Fruit fly (Drosophila melanogaster) whole organism, adult: ENCODE measurements around the gene CG9389.
A peak's percentile ranks its signal among the peaks of the same experiment; 100 is the strongest.

Experiments used
- CG11617 ChIP-seq: fragments of 200-800 bp; sonication (Bioruptor generic); optimal IDR thresholded peaks from 2 replicates; lab custom pipeline; 2017; ENCODE audit warnings: mild to moderate bottlenecking, missing biosample characterization, missing genetic modification reagents, missing genetic modification characterization
- CG12768 ChIP-seq: fragments of 200-800 bp; sonication (Bioruptor generic); optimal IDR thresholded peaks from 2 replicates; lab custom pipeline; 2017; ENCODE audit warnings: missing biosample characterization, missing genetic modification characterization, mild to moderate bottlenecking, moderate library complexity, missing genetic modification reagents
- CG33017 ChIP-seq: fragments of 200-800 bp; sonication (Bioruptor generic); optimal IDR thresholded peaks from 2 replicates; lab custom pipeline; 2018; ENCODE audit warnings: missing biosample characterization, mild to moderate bottlenecking, missing genetic modification characterization, moderate library complexity
- CG7045 ChIP-seq: fragments of 200-800 bp; sonication (Bioruptor generic); optimal IDR thresholded peaks from 2 replicates; lab custom pipeline; 2017; ENCODE audit warnings: missing biosample characterization, mild to moderate bottlenecking, missing genetic modification characterization
- CG7101 ChIP-seq: fragments of 200-800 bp; sonication (Bioruptor generic); optimal IDR thresholded peaks from 2 replicates; lab custom pipeline; 2018; ENCODE audit warnings: missing biosample characterization, mild to moderate bottlenecking, missing genetic modification characterization, moderate library complexity
- Mnt ChIP-seq: fragments of 200-800 bp; sonication (Bioruptor generic); optimal IDR thresholded peaks from 2 replicates; lab custom pipeline; 2016; ENCODE audit warnings: missing biosample characterization, mild to moderate bottlenecking, missing genetic modification characterization
- bab1 ChIP-seq: fragments of 200-800 bp; sonication (Bioruptor generic); optimal IDR thresholded peaks from 3 replicates; lab custom pipeline; 2019; ENCODE audit warnings: missing biosample characterization, mild to moderate bottlenecking, missing genetic modification characterization, moderate library complexity
- cic ChIP-seq: fragments of 200-800 bp; sonication (Bioruptor generic); optimal IDR thresholded peaks from 2 replicates; lab custom pipeline; 2017; ENCODE audit warnings: missing biosample characterization, mild to moderate bottlenecking, missing genetic modification characterization, moderate library complexity
- cnc ChIP-seq, 2 experiments: fragments of >200 bp; optimal IDR thresholded peaks; 2 replicates each; lab custom pipeline; 2017
- pad ChIP-seq: fragments of 200-800 bp; sonication (Bioruptor generic); optimal IDR thresholded peaks from 3 replicates; lab custom pipeline; 2017; ENCODE audit warnings: missing biosample characterization, missing genetic modification characterization, mild to moderate bottlenecking, moderate library complexity, missing genetic modification reagents
- tj ChIP-seq: fragments of 200-800 bp; sonication (Bioruptor generic); optimal IDR thresholded peaks from 3 replicates; lab custom pipeline; 2017; ENCODE audit warnings: missing biosample characterization, mild to moderate bottlenecking, missing genetic modification characterization, moderate library complexity
- toe ChIP-seq: fragments of 200-800 bp; sonication (Bioruptor generic); optimal IDR thresholded peaks from 2 replicates; lab custom pipeline; 2016; ENCODE audit warnings: missing biosample characterization, missing genetic modification characterization

DNA sequence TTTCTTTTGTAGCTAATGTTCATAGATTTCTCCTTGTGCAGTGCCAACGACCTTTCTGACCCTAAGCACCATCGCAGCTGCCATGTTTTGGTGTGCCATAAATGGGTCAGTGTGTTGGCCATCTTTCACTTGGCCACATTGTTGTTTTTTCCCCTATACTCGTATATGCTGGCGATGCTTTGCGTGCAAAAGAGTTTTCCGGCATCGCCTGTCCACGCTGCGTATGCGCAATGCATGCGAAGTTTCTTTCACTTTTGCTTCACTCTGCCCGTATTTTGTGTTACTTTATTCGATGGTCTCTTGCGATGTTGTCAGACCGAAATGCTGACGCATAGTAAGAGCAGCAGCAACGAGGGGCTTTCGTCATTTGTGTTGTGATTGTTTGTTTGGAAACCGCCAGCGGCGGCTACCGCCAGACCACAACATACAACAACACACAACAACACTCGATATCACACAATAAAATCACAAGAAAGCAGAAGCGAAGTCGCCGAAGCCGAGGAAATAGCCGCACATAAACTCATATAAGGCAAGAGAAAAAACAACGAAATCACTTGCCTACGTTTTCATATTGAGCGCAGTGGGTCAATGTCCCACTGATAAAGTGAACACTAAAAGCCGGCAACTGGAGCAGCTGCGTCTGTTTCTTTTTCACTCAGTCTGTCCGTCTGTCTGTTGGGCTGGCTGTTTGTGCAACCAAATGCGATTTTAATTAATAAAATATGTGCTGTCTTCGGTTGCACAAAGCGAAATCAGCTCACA, 8.8 kb downstream of the CG9389 start:
- no peak for TF ChIP-seq cnc (optimal IDR thresholded peaks at IDR 0.05; lab: Kevin White, UChicago)
- no peak for TF ChIP-seq cic (GFP tag; lab: Kevin White, UChicago)
- no peak for TF ChIP-seq pad (GFP tag; lab: Kevin White, UChicago)
- no peak for TF ChIP-seq Mnt (GFP tag; lab: Kevin White, UChicago)
- no peak for TF ChIP-seq CG7045
- TF ChIP-seq CG33017 (tag; lab: Kevin White, UChicago): no peak
- TF ChIP-seq tj (GFP tag; lab: Kevin White, UChicago): peak; percentile 17
- TF ChIP-seq CG7101 (tag; lab: Kevin White, UChicago): no peak
- no peak for TF ChIP-seq bab1 (GFP tag; lab: Kevin White, UChicago)
- TF ChIP-seq CG11617 (GFP tag; lab: Kevin White, UChicago): no peak
- TF ChIP-seq CG12768 (GFP tag; lab: Kevin White, UChicago): no peak
- TF ChIP-seq toe (GFP tag; lab: Kevin White, UChicago): no peak
